Worm (Caenorhabditis elegans) whole organism, L3 larva: ENCODE measurements around the gene Y77E11A.16.

ENCODE experiments used
- R02D3.7 ChIP-seq: fragments of 150-350 bp; optimal IDR thresholded peaks from 2 replicates; lab custom pipeline; 2014; ENCODE audit warnings: missing biosample characterization, missing genetic modification characterization
- ZK546.5 ChIP-seq: sonication (generic microtip); optimal IDR thresholded peaks from 2 replicates; lab custom pipeline; 2017; ENCODE audit warnings: missing biosample characterization, missing genetic modification characterization
- aly-2 ChIP-seq: fragments of 150-350 bp; optimal IDR thresholded peaks from 2 replicates; lab custom pipeline; 2014; ENCODE audit warnings: missing biosample characterization, missing genetic modification characterization
- ama-1 ChIP-seq: fragments of 150-350 bp; optimal IDR thresholded peaks from 2 replicates; lab custom pipeline; 2018
- ceh-16 ChIP-seq: sonication (generic microtip); optimal IDR thresholded peaks from 2 replicates; lab custom pipeline; 2017; ENCODE audit warnings: missing biosample characterization, missing genetic modification characterization
- ceh-28 ChIP-seq: fragments of 150-350 bp; optimal IDR thresholded peaks from 2 replicates; lab custom pipeline; 2014; ENCODE audit warnings: missing biosample characterization, missing genetic modification reagents, missing genetic modification characterization
- ceh-82 ChIP-seq: fragments of 150-350 bp; optimal IDR thresholded peaks from 2 replicates; lab custom pipeline; 2014; ENCODE audit warnings: missing biosample characterization, missing genetic modification characterization
- ceh-9 ChIP-seq: sonication (generic microtip); optimal IDR thresholded peaks from 2 replicates; lab custom pipeline; 2018; ENCODE audit warnings: missing biosample characterization, missing genetic modification characterization
- daf-12 ChIP-seq: fragments of 150-350 bp; optimal IDR thresholded peaks from 2 replicates; lab custom pipeline; 2014; ENCODE audit warnings: missing biosample characterization, missing genetic modification reagents, missing genetic modification characterization
- egl-27 ChIP-seq: sonication (generic microtip); optimal IDR thresholded peaks from 4 replicates; lab custom pipeline; 2017; ENCODE audit warnings: missing biosample characterization, missing genetic modification reagents, missing genetic modification characterization
- egl-5 ChIP-seq: fragments of 150-350 bp; optimal IDR thresholded peaks from 2 replicates; lab custom pipeline; 2017; ENCODE audit warnings: missing biosample characterization, missing genetic modification reagents, missing genetic modification characterization, inconsistent platforms
- elt-1 ChIP-seq: fragments of 150-350 bp; optimal IDR thresholded peaks from 2 replicates; lab custom pipeline; 2014; ENCODE audit warnings: missing biosample characterization, missing genetic modification characterization
- elt-2 ChIP-seq: sonication (generic microtip); optimal IDR thresholded peaks from 2 replicates; lab custom pipeline; 2016; ENCODE audit warnings: missing genetic modification reagents, mild to moderate bottlenecking, missing genetic modification characterization, missing compliant biosample characterization
- elt-3 ChIP-seq, 3 experiments: fragments of 150-350 bp in 1 of 3; sonication (generic microtip) in 2 of 3; optimal IDR thresholded peaks; 2 replicates in 2 of 3; 4 replicates in 1 of 3; lab custom pipeline; 2014 to 2017; ENCODE audit warnings: missing biosample characterization in 3 of 3, missing genetic modification characterization in 3 of 3
- eor-1 ChIP-seq, 2 experiments: fragments of 150-350 bp; optimal IDR thresholded peaks; 2 replicates each; lab custom pipeline; 2014 to 2018; ENCODE audit warnings: missing biosample characterization in 2 of 2, missing genetic modification characterization in 2 of 2
- fkh-10 ChIP-seq: sonication (generic microtip); optimal IDR thresholded peaks from 2 replicates; lab custom pipeline; 2017; ENCODE audit warnings: missing biosample characterization, missing genetic modification reagents, missing genetic modification characterization
- fkh-2 ChIP-seq: fragments of 150-350 bp; optimal IDR thresholded peaks from 2 replicates; lab custom pipeline; 2014; ENCODE audit warnings: missing biosample characterization, missing genetic modification reagents, missing genetic modification characterization
- fos-1 ChIP-seq: fragments of 150-350 bp; optimal IDR thresholded peaks from 2 replicates; lab custom pipeline; 2014; ENCODE audit warnings: missing biosample characterization, missing genetic modification characterization
- hmg-11 ChIP-seq: sonication (generic microtip); optimal IDR thresholded peaks from 2 replicates; lab custom pipeline; 2016; ENCODE audit warnings: missing genetic modification characterization, missing compliant biosample characterization
- jun-1 ChIP-seq: fragments of 150-350 bp; optimal IDR thresholded peaks from 2 replicates; lab custom pipeline; 2014; ENCODE audit warnings: missing biosample characterization, missing genetic modification reagents, missing genetic modification characterization
- lin-15B ChIP-seq: fragments of 150-350 bp; optimal IDR thresholded peaks from 2 replicates; lab custom pipeline; 2014; ENCODE audit warnings: missing biosample characterization, missing genetic modification characterization
- lin-39 ChIP-seq: fragments of 150-350 bp; optimal IDR thresholded peaks from 2 replicates; lab custom pipeline; 2018; ENCODE audit warnings: missing biosample characterization, missing genetic modification reagents, missing genetic modification characterization
- lsy-12 ChIP-seq: sonication (generic microtip); optimal IDR thresholded peaks from 2 replicates; lab custom pipeline; 2016; ENCODE audit warnings: mild to moderate bottlenecking, missing genetic modification characterization, missing compliant biosample characterization
- mdl-1 ChIP-seq: fragments of 150-350 bp; optimal IDR thresholded peaks from 2 replicates; lab custom pipeline; 2014; ENCODE audit warnings: missing biosample characterization, missing genetic modification characterization
- mml-1 ChIP-seq: fragments of 150-350 bp; sonication (generic microtip); optimal IDR thresholded peaks from 3 replicates; lab custom pipeline; 2014; ENCODE audit warnings: missing biosample characterization, missing genetic modification characterization
- nfya-1 ChIP-seq: sonication (generic microtip); optimal IDR thresholded peaks from 2 replicates; lab custom pipeline; 2017; ENCODE audit warnings: missing genetic modification characterization, mild to moderate bottlenecking, missing compliant biosample characterization, antibody characterized with exemption, moderate library complexity; ENCODE audit not compliant: insufficient read depth
- nhr-11 ChIP-seq: fragments of 150-350 bp; optimal IDR thresholded peaks from 2 replicates; lab custom pipeline; 2014; ENCODE audit warnings: missing biosample characterization, missing genetic modification characterization
- nhr-12 ChIP-seq: fragments of 150-350 bp; optimal IDR thresholded peaks from 2 replicates; lab custom pipeline; 2014; ENCODE audit warnings: missing biosample characterization, missing genetic modification characterization
- nhr-23 ChIP-seq: fragments of 150-350 bp; optimal IDR thresholded peaks from 2 replicates; lab custom pipeline; 2014; ENCODE audit warnings: missing biosample characterization, missing genetic modification reagents, missing genetic modification characterization
- nhr-237 ChIP-seq: fragments of 150-350 bp; optimal IDR thresholded peaks from 2 replicates; lab custom pipeline; 2014; ENCODE audit warnings: missing biosample characterization, missing genetic modification characterization
- nhr-25 ChIP-seq: sonication (generic microtip); optimal IDR thresholded peaks from 2 replicates; lab custom pipeline; 2017; ENCODE audit warnings: missing biosample characterization, missing genetic modification characterization
- nhr-28 ChIP-seq: fragments of 150-350 bp; optimal IDR thresholded peaks from 2 replicates; lab custom pipeline; 2014; ENCODE audit warnings: missing biosample characterization, missing genetic modification characterization
- nhr-43 ChIP-seq: sonication (generic microtip); optimal IDR thresholded peaks from 2 replicates; lab custom pipeline; 2016; ENCODE audit warnings: mild to moderate bottlenecking, missing genetic modification characterization, missing compliant biosample characterization; ENCODE audit not compliant: poor library complexity, severe bottlenecking
- nhr-67 ChIP-seq: fragments of 150-350 bp; optimal IDR thresholded peaks from 2 replicates; lab custom pipeline; 2014; ENCODE audit warnings: missing biosample characterization, missing genetic modification characterization
- nhr-76 ChIP-seq: fragments of 150-350 bp; sonication (generic microtip); optimal IDR thresholded peaks from 5 replicates; lab custom pipeline; 2014; ENCODE audit warnings: missing biosample characterization, missing genetic modification characterization
- nhr-77 ChIP-seq: fragments of 150-350 bp; optimal IDR thresholded peaks from 2 replicates; lab custom pipeline; 2014; ENCODE audit warnings: missing biosample characterization, missing genetic modification characterization
- pha-4 ChIP-seq: fragments of 150-350 bp; optimal IDR thresholded peaks from 2 replicates; lab custom pipeline; 2014; ENCODE audit warnings: missing biosample characterization, missing genetic modification reagents, missing genetic modification characterization
- pqm-1 ChIP-seq: fragments of 150-350 bp; optimal IDR thresholded peaks from 2 replicates; lab custom pipeline; 2017; ENCODE audit warnings: missing biosample characterization, missing genetic modification characterization, inconsistent platforms
- sea-2 ChIP-seq: fragments of 150-350 bp; sonication (generic microtip); optimal IDR thresholded peaks from 4 replicates; lab custom pipeline; 2014; ENCODE audit warnings: missing biosample characterization, missing genetic modification reagents, missing genetic modification characterization
- skn-1 ChIP-seq: fragments of 150-350 bp; optimal IDR thresholded peaks from 2 replicates; lab custom pipeline; 2014; ENCODE audit warnings: missing biosample characterization, missing genetic modification characterization
- snpc-4 ChIP-seq: fragments of 150-350 bp; optimal IDR thresholded peaks from 2 replicates; lab custom pipeline; 2014; ENCODE audit warnings: missing biosample characterization, missing genetic modification characterization
- tbx-2 ChIP-seq: sonication (generic microtip); optimal IDR thresholded peaks from 2 replicates; lab custom pipeline; 2016; ENCODE audit warnings: mild to moderate bottlenecking, missing genetic modification characterization, missing compliant biosample characterization
- unc-39 ChIP-seq: sonication (generic microtip); optimal IDR thresholded peaks from 4 replicates; lab custom pipeline; 2017; ENCODE audit warnings: missing biosample characterization, missing genetic modification characterization
- unc-62 ChIP-seq: fragments of 150-350 bp; sonication (generic microtip); optimal IDR thresholded peaks from 4 replicates; lab custom pipeline; 2014; ENCODE audit warnings: missing biosample characterization, missing genetic modification reagents, missing genetic modification characterization
- zag-1 ChIP-seq: fragments of 150-350 bp; optimal IDR thresholded peaks from 2 replicates; lab custom pipeline; 2014; ENCODE audit warnings: missing biosample characterization, missing genetic modification characterization
- ztf-11 ChIP-seq: fragments of 150-350 bp; optimal IDR thresholded peaks from 2 replicates; lab custom pipeline; 2014; ENCODE audit warnings: missing biosample characterization, missing genetic modification characterization
- ztf-4 ChIP-seq: fragments of 150-350 bp; optimal IDR thresholded peaks from 2 replicates; lab custom pipeline; 2014; ENCODE audit warnings: missing biosample characterization, missing genetic modification characterization

Y77E11A.16 gene

ce11 chrIV:1496679-1497033, 11.4 kb downstream of the Y77E11A.16 start:
- TF ChIP-seq pha-4 (no peak), hmg-11 (tag; lab: Kevin White, UChicago) (no peak), nhr-11 (tag; lab: Kevin White, UChicago) (no peak), ceh-9 (no peak), unc-39 (no peak), ceh-82 (tag; lab: Kevin White, UChicago) (no peak), ztf-4 (no peak), nfya-1 (tag; lab: Kevin White, UChicago) (no peak), nhr-12 (no peak), lin-15B (tag; lab: Kevin White, UChicago) (no peak), mml-1 (tag; lab: Kevin White, UChicago) (no peak), snpc-4 (tag; lab: Kevin White, UChicago) (no peak)

- no peak for TF ChIP-seq tbx-2 (tag; lab: Kevin White, UChicago)
- TF ChIP-seq egl-27 (tag; lab: Kevin White, UChicago), result no peak
- TF ChIP-seq R02D3.7 (tag; lab: Kevin White, UChicago), result no peak
- no peak for TF ChIP-seq nhr-67 (tag; lab: Kevin White, UChicago)
- no peak for TF ChIP-seq nhr-77 (tag; lab: Kevin White, UChicago)
- TF ChIP-seq nhr-43 (tag; lab: Kevin White, UChicago), result peak; percentile 63
- TF ChIP-seq elt-1, result no peak
- TF ChIP-seq nhr-25 (tag; lab: Kevin White, UChicago), result peak; percentile 13
- TF ChIP-seq nhr-76 (tag; lab: Kevin White, UChicago), result no peak
- TF ChIP-seq nhr-28, result no peak
- no peak for TF ChIP-seq skn-1 (tag; lab: Kevin White, UChicago)
- no peak for TF ChIP-seq ceh-82 (tag; lab: Kevin White, UChicago)
- no peak for TF ChIP-seq aly-2 (tag; lab: Kevin White, UChicago)
- no peak for TF ChIP-seq zag-1 (tag; lab: Kevin White, UChicago)
- TF ChIP-seq ceh-9, result no peak
- no peak for TF ChIP-seq snpc-4 (tag; lab: Kevin White, UChicago)
- peak; percentile 84 for TF ChIP-seq hmg-11 (tag; lab: Kevin White, UChicago)
- TF ChIP-seq egl-5 (tag; lab: Kevin White, UChicago), result no peak
- TF ChIP-seq fos-1 (tag; lab: Kevin White, UChicago), result no peak
- TF ChIP-seq nhr-11 (tag; lab: Kevin White, UChicago), result no peak
- peak; percentile 84 for TF ChIP-seq mdl-1
- no peak for TF ChIP-seq elt-3 (tag; optimal IDR thresholded peaks at IDR 0.05; lab: Kevin White, UChicago)
- TF ChIP-seq pha-4, result peak; percentile 71
- TF ChIP-seq lsy-12, result peak; percentile 1
- TF ChIP-seq unc-39, result no peak
- TF ChIP-seq ztf-4, result no peak
- no peak for TF ChIP-seq daf-12 (tag; lab: Kevin White, UChicago)
- TF ChIP-seq jun-1 (tag; lab: Kevin White, UChicago), result no peak
- TF ChIP-seq lin-39 (tag; lab: Kevin White, UChicago), result peak; percentile 49
- no peak for TF ChIP-seq ceh-16 (tag; lab: Kevin White, UChicago)
- TF ChIP-seq fkh-10 (GFP tag; lab: Kevin White, UChicago), result no peak
- peak; percentile 64 for TF ChIP-seq lin-15B (tag; lab: Kevin White, UChicago)
- peak; percentile 80 for TF ChIP-seq ceh-28 (tag; lab: Kevin White, UChicago)
- TF ChIP-seq fkh-2 (tag; lab: Kevin White, UChicago), result no peak
- no peak for TF ChIP-seq sea-2 (GFP tag; lab: Kevin White, UChicago)
- TF ChIP-seq nhr-12, result no peak
- TF ChIP-seq ztf-11 (tag; lab: Kevin White, UChicago), result no peak
- no peak for TF ChIP-seq mml-1 (tag; lab: Kevin White, UChicago)
- peak; percentile 50 for TF ChIP-seq elt-2 (tag; lab: Kevin White, UChicago)
- no peak for TF ChIP-seq ZK546.5 (tag; lab: Kevin White, UChicago)
- TF ChIP-seq eor-1 (tag; optimal IDR thresholded peaks at IDR 0.05; lab: Kevin White, UChicago), result no peak
- no peak for TF ChIP-seq pqm-1
- TF ChIP-seq nhr-237 (tag; lab: Kevin White, UChicago), result no peak
- TF ChIP-seq unc-62 (GFP tag; lab: Kevin White, UChicago), result no peak
- TF ChIP-seq nfya-1 (tag; lab: Kevin White, UChicago), result peak; percentile 77
- TF ChIP-seq ama-1 (lab: Kevin White, UChicago), result peak; percentile 70
- peak; percentile 49 for TF ChIP-seq nhr-23 (tag; lab: Kevin White, UChicago)
Measured at ce11 chrIV:1497448-1497847, 12.2 kb downstream of the Y77E11A.16 start, which contains the start of gene hxk-3. TSS of gene hxk-3 (plus strand) at chrIV:1497626.
